Fruit fly (Drosophila melanogaster): ENCODE data around the gene Nubp1.

Nubp1 gene

DNA sequence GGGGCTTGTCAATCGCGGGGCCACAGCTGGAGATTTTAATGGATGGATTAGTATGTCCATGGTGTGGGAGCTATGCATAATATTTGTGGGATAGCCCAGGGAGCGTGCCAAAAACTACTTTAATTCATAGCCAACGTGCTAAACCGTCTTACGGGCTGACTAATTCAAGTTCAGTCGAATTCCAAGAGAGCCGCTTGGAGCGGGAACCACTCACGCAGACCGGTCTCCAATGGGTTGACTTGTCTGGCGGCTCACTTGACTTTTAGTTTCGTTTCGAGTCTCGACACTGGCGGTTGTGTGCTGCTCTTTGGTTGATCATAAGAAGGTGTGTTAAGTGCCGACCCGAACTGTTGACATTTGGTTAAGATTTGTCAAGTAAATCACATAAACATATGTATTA is 21.7 kb downstream of the Nubp1 start, which contains the start of gene yellow-b:
Gene yellow-b (plus strand): TSS at position 263 of the 400 bp plus-strand sequence.
- TF ChIP-seq psq (optimal IDR thresholded peaks at IDR 0.05): no peak
- no peak for TF ChIP-seq Sin3A (optimal IDR thresholded peaks at IDR 0.05)
- no peak for TF ChIP-seq h (optimal IDR thresholded peaks at IDR 0.05)
- no peak for TF ChIP-seq insv (optimal IDR thresholded peaks at IDR 0.05)
- TF ChIP-seq Myc (optimal IDR thresholded peaks at IDR 0.05): no peak
- no peak for TF ChIP-seq ttk (optimal IDR thresholded peaks at IDR 0.05)

DNA sequence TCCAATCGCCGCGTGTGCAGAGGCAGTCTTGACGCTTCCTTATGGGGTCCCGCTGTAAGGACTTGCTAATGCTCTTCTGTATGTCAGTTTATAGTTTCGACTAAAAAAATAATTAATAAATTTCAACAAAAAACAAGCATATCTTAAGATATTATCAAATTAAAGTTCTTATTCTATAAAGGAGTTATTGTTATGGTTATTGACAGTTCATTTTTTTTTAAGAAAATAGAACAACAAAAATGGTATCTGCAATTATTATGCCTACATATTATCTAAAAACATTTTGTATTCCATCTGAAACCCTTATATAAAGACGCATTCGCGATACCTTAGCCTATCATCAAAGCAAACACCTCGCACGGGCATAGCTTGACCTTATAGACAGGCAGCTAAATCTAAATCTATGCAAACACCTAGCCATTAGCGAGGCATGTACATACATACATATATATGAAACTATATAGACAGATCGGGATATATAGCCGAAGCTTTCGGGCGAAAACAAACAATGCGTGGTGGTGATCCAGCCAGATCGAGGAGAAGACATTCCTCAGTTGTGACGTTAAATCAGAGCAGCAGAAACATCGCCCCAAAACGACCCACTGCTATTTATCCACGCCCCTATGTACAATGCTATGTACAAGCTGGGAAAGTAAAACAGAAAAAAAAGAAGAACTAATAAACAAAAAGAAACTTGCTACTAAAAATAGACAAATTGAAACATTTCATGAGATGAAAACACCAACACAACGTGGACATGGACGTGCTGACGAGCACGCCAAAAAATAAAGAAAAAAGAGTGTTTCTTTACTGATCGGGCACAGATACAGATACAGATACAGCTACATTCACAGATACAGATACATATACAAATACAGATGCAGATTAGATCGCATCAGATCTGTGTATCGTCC is 28.4 kb downstream of the Nubp1 start, which contains the start of gene ppk17:
Gene ppk17 (minus strand): TSS at position 51 of the 914 bp plus-strand sequence.
- no peak for TF ChIP-seq insv (optimal IDR thresholded peaks at IDR 0.05)
- no peak for TF ChIP-seq Sin3A (optimal IDR thresholded peaks at IDR 0.05)
- no peak for TF ChIP-seq ttk (optimal IDR thresholded peaks at IDR 0.05)
- no peak for TF ChIP-seq Myc (optimal IDR thresholded peaks at IDR 0.05)
- TF ChIP-seq psq (optimal IDR thresholded peaks at IDR 0.05): no peak
- TF ChIP-seq h (optimal IDR thresholded peaks at IDR 0.05): no peak

DNA sequence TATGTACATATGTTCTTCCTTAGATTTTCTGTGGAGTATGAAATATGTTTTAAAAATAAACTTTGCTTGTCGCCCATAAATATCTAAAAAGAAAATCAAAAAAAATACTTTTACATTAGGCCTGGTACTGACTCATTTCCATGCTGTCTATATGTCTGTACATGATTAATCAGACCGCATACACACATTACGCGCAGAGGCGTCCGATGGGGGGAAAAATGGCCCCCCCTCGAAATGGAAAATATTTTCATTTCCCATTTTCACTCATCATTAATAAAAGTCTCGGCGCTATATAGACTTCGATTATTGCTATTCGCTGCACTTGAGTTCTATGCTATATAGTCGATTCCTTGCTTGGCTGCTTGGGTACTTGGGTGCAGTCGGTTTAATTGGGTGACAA is 29.5 kb downstream of the Nubp1 start:
- TF ChIP-seq Myc (optimal IDR thresholded peaks at IDR 0.05): no peak
- no peak for TF ChIP-seq insv (optimal IDR thresholded peaks at IDR 0.05)
- no peak for TF ChIP-seq psq (optimal IDR thresholded peaks at IDR 0.05)
- no peak for TF ChIP-seq h (optimal IDR thresholded peaks at IDR 0.05)
- TF ChIP-seq Sin3A (optimal IDR thresholded peaks at IDR 0.05): no peak
- no peak for TF ChIP-seq ttk (optimal IDR thresholded peaks at IDR 0.05)

dm6 chr2L:16764480-16764879 is 32.1 kb downstream of the Nubp1 start:
- TF ChIP-seq Myc (optimal IDR thresholded peaks at IDR 0.05): no peak

dm6 chr2L:16766070-16766752 is 33.9 kb downstream of the Nubp1 start, which contains the start of gene Mhc:
Gene Mhc (plus strand): TSS chr2L:16766566.
- TF ChIP-seq psq (optimal IDR thresholded peaks at IDR 0.05) (no peak), h (optimal IDR thresholded peaks at IDR 0.05) (no peak), Myc (optimal IDR thresholded peaks at IDR 0.05) (no peak), insv (optimal IDR thresholded peaks at IDR 0.05) (no peak), Sin3A (optimal IDR thresholded peaks at IDR 0.05) (no peak), ttk (optimal IDR thresholded peaks at IDR 0.05) (no peak)
